Fruit fly (Drosophila melanogaster): Measurements from ENCODE around the gene Root.

The Root gene

DNA sequence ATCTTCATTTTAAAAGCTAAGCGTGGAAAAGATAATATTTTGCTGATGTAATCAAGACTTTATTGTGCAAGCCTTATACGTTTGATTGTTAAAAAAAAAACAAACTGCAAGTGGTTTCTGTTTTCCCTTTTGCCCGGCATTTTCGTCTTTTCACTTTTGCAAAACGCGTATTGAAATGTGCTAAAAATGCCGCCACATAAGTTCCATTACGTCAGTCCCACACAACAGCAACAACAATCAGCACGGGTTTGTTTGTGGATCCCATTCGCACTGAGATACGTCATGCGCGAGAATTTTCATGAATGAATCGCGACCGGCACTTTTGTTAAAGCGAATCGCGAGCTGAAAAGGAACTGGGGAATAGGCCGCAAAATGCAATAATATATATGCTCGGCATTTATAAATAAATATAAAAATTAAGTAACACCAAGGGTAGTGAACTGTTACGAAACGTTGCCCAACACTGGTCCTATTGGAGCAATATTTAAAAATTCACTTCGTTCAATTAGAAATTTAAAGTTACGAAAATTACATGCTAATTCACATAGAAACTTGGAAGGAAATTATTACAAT, 6.9 kb upstream of the Root start:
- TF ChIP-seq Pif1B (GFP tag; optimal IDR thresholded peaks at IDR 0.05) (peak; percentile 82), CG4496 (GFP tag; IDR thresholded peaks at IDR 0.05) (no peak), CG32121 (GFP tag; IDR thresholded peaks at IDR 0.05) (no peak), EcR (GFP tag; optimal IDR thresholded peaks at IDR 0.05) (peak; percentile 94), CG12605 (GFP tag; IDR thresholded peaks at IDR 0.05) (no peak), Snoo (tag; optimal IDR thresholded peaks at IDR 0.05) (peak; percentile 47), CG34367 (tag; optimal IDR thresholded peaks at IDR 0.05) (peak; percentile 5), gl (tag; optimal IDR thresholded peaks at IDR 0.05) (no peak), D1 (tag; optimal IDR thresholded peaks at IDR 0.05) (no peak), CG14655 (GFP tag; optimal IDR thresholded peaks at IDR 0.05) (peak; percentile 17), CG8159 (tag; optimal IDR thresholded peaks at IDR 0.05) (peak; percentile 10), CG15710 (tag; optimal IDR thresholded peaks at IDR 0.05) (peak; percentile 1), CG10348 (GFP tag; IDR thresholded peaks at IDR 0.05) (no peak), Ets98B (GFP tag; IDR thresholded peaks at IDR 0.05) (no peak), fd96Ca (GFP tag; IDR thresholded peaks at IDR 0.05) (no peak), CG8301 (tag; optimal IDR thresholded peaks at IDR 0.05) (peak; percentile 46), CG13204 (GFP tag; optimal IDR thresholded peaks at IDR 0.05) (no peak), rn (GFP tag; IDR thresholded peaks at IDR 0.05) (no peak), CG9948 (tag; optimal IDR thresholded peaks at IDR 0.05) (no peak), CG17806 (tag; optimal IDR thresholded peaks at IDR 0.05) (peak; percentile 41), Pif1A (GFP tag; optimal IDR thresholded peaks at IDR 0.05) (peak; percentile 79)

DNA sequence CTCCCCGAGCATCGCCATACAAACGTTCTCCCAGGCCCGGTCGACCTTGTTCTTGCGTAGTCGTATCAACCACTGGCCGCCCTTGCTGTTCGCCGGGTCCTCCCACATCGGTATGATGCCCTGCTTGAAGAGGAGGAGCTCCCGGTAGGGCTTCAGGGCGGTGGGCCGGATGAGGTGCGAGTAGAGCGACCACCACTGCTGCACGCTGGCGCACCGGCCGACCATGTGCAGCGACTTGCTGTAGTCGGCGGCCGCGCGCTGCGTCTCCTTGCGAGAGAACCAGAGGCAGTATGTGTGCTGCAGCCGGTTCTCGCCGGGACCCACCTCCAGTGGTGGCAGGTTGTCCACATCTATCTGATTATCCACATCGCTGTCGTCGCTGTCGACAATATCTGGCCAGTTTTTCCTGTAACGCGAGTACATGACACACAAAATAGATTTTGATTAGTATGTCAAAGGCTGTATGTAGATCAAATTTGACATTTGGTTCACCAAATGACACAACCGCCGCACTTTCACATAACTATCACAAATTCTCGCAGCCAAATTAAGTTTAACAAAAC, 6.1 kb upstream of the Root start, which contains the start of gene CG10694:
TSS of gene CG10694 (plus strand) at position 513 of the 563 bp plus-strand sequence.
- TF ChIP-seq EcR (GFP tag; optimal IDR thresholded peaks at IDR 0.05) (no peak), Pif1A (GFP tag; optimal IDR thresholded peaks at IDR 0.05) (no peak), CG10348 (GFP tag; IDR thresholded peaks at IDR 0.05) (no peak), CG13204 (GFP tag; optimal IDR thresholded peaks at IDR 0.05) (no peak), CG9948 (tag; optimal IDR thresholded peaks at IDR 0.05) (no peak), CG34367 (tag; optimal IDR thresholded peaks at IDR 0.05) (no peak), CG12605 (GFP tag; IDR thresholded peaks at IDR 0.05) (no peak), CG8301 (tag; optimal IDR thresholded peaks at IDR 0.05) (no peak), CG14655 (GFP tag; optimal IDR thresholded peaks at IDR 0.05) (no peak), Pif1B (GFP tag; optimal IDR thresholded peaks at IDR 0.05) (no peak), D1 (tag; optimal IDR thresholded peaks at IDR 0.05) (no peak), CG8159 (tag; optimal IDR thresholded peaks at IDR 0.05) (no peak), gl (tag; optimal IDR thresholded peaks at IDR 0.05) (no peak), fd96Ca (GFP tag; IDR thresholded peaks at IDR 0.05) (no peak)

DNA sequence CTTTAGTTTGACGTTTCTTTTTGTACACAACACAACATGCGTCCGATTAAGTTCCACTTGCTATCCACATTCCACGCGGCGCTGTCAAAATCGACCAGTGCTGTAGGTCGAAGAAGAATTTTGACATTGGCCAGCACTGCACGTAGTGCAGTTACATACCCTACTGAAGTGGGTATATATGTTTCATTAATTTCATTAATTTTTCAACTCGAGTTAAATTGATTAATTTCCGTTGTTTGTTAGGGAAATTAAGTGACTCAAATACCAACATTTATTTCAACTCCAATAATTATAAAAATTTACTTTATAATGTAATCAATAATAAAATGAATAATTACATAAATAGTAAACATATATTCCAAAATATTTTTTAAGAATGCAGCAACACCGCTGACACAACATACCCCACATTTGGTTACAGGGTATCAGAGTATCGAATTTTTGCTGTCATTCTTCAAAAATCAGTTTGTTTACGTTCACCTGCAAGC, 4.1 kb upstream of the Root start, which contains the start of the genes eIF4EHP and CG18428:
TSS of gene eIF4EHP (minus strand) at position 59 of the 488 bp plus-strand sequence.
TSS of gene CG18428 (plus strand) at position 435 of the 488 bp plus-strand sequence.
- TF ChIP-seq CG4496 (GFP tag; IDR thresholded peaks at IDR 0.05) (no peak), CG8159 (tag; optimal IDR thresholded peaks at IDR 0.05) (peak; percentile 100), fd96Ca (GFP tag; IDR thresholded peaks at IDR 0.05) (0 out of 3 replicates have a peak, but pooled peaks have one; percentile 93), CG13204 (GFP tag; optimal IDR thresholded peaks at IDR 0.05) (peak; percentile 98), gl (tag; optimal IDR thresholded peaks at IDR 0.05) (peak; percentile 94), CG12605 (GFP tag; IDR thresholded peaks at IDR 0.05) (no peak; the same call in 1 of the 2 replicates), CG9948 (tag; optimal IDR thresholded peaks at IDR 0.05) (peak; percentile 100), CG34367 (tag; optimal IDR thresholded peaks at IDR 0.05) (peak; percentile 99), CG32121 (GFP tag; IDR thresholded peaks at IDR 0.05) (no peak), CG8301 (tag; optimal IDR thresholded peaks at IDR 0.05) (peak; percentile 100), CG14655 (GFP tag; optimal IDR thresholded peaks at IDR 0.05) (peak; percentile 100), Pif1B (GFP tag; optimal IDR thresholded peaks at IDR 0.05) (peak; percentile 90), Ets98B (GFP tag; IDR thresholded peaks at IDR 0.05) (no peak), D1 (tag; optimal IDR thresholded peaks at IDR 0.05) (peak; percentile 100), rn (GFP tag; IDR thresholded peaks at IDR 0.05) (no peak), Pif1A (GFP tag; optimal IDR thresholded peaks at IDR 0.05) (peak; percentile 97), CG17806 (tag; optimal IDR thresholded peaks at IDR 0.05) (peak; percentile 100), CG15710 (tag; optimal IDR thresholded peaks at IDR 0.05) (peak; percentile 100), Snoo (tag; optimal IDR thresholded peaks at IDR 0.05) (peak; percentile 99), CG10348 (GFP tag; IDR thresholded peaks at IDR 0.05) (no peak), EcR (GFP tag; optimal IDR thresholded peaks at IDR 0.05) (peak; percentile 78)

DNA sequence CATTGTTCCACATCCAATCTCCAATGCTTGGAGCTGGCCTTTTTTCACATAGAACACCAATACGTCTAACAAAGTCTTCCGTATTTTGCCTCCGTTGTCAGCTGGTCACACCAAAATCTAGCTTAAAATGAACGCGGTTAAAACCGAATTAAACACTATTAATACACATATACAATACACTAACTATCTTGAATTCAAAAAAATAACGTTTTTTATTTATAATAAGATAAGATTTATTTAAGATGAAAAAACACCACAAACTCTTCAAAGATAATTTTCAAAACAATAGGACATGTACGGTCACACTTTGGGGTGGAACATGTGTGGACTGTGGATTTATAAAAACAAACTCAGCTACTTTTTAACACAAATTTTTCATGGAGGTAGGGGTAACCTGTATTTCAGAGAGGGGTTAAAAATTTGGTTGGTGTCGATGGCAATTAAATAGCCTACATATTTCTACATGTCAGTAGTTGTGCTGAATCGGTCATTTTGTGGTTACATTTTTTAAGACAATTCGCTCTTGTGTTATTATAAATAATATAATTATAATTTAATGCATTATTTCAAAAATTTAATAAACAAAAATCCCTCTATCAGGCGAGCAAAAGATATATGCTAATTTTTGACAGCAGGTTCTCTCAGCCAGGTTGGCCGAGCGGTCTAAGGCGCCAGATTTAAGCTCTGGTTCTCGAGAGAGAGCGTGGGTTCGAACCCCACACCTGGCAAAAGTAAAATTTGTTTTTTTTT, 591 bp upstream of the Root start, which contains the start of gene CG13605:
TSS of gene CG13605 (minus strand) at position 70 of the 750 bp plus-strand sequence.
- TF ChIP-seq CG17806 (tag; optimal IDR thresholded peaks at IDR 0.05) (peak; percentile 54), fd96Ca (GFP tag; IDR thresholded peaks at IDR 0.05) (peak; percentile 66), Pif1B (GFP tag; optimal IDR thresholded peaks at IDR 0.05) (peak; percentile 79), CG13204 (GFP tag; optimal IDR thresholded peaks at IDR 0.05) (no peak), CG12605 (GFP tag; IDR thresholded peaks at IDR 0.05) (peak; percentile 37; the same call in 1 of the 2 replicates), CG15710 (tag; optimal IDR thresholded peaks at IDR 0.05) (peak; percentile 39), Ets98B (GFP tag; IDR thresholded peaks at IDR 0.05) (peak; percentile 82), gl (tag; optimal IDR thresholded peaks at IDR 0.05) (no peak), CG34367 (tag; optimal IDR thresholded peaks at IDR 0.05) (peak; percentile 25), CG9948 (tag; optimal IDR thresholded peaks at IDR 0.05) (peak; percentile 24), Pif1A (GFP tag; optimal IDR thresholded peaks at IDR 0.05) (peak; percentile 62), CG10348 (GFP tag; IDR thresholded peaks at IDR 0.05) (no peak), CG14655 (GFP tag; optimal IDR thresholded peaks at IDR 0.05) (peak; percentile 61), CG32121 (GFP tag; IDR thresholded peaks at IDR 0.05) (peak; percentile 77), CG4496 (GFP tag; IDR thresholded peaks at IDR 0.05) (peak; percentile 86), Snoo (tag; optimal IDR thresholded peaks at IDR 0.05) (peak; percentile 69), EcR (GFP tag; optimal IDR thresholded peaks at IDR 0.05) (no peak), D1 (tag; optimal IDR thresholded peaks at IDR 0.05) (no peak), CG8159 (tag; optimal IDR thresholded peaks at IDR 0.05) (peak; percentile 51), rn (GFP tag; IDR thresholded peaks at IDR 0.05) (no peak), CG8301 (tag; optimal IDR thresholded peaks at IDR 0.05) (peak; percentile 51)
